Worm (Caenorhabditis elegans): ENCODE measurements around the gene K08D8.5.

DNA sequence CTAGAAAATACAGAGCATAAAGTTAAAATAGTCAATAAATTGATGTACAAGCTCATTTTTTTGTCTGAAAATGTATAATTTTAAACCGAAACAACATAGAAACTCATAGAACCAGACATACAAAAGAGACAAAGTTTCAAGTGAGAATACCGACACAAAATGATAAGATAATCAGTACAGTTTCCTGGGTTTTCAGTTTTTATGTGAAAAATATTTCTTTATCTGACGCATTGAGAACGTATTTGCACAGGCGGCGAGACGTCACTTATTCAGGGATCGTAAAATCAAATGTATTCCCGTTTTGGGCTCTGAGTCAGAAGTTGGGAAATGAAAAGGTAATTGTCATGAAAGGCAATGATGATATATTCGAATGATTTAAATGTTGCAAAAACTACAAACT lies 21.5 kb downstream of the K08D8.5 start, which contains the start of gene K08D8.6:
- no peak for TF ChIP-seq unc-39 (tag; optimal IDR thresholded peaks at IDR 0.05)
- no peak for TF ChIP-seq jun-1 (tag; optimal IDR thresholded peaks at IDR 0.05)
- no peak for TF ChIP-seq ceh-16 (tag; optimal IDR thresholded peaks at IDR 0.05)
- TF ChIP-seq pqm-1 (tag; optimal IDR thresholded peaks at IDR 0.05) = peak; percentile 93
- TF ChIP-seq nhr-28 (tag; optimal IDR thresholded peaks at IDR 0.05) = no peak
- no peak for TF ChIP-seq mml-1 (tag; optimal IDR thresholded peaks at IDR 0.05)
- no peak for TF ChIP-seq zag-1 (tag; optimal IDR thresholded peaks at IDR 0.05)
- TF ChIP-seq fos-1 (tag; optimal IDR thresholded peaks at IDR 0.05) = no peak
- no peak for TF ChIP-seq ceh-28 (tag; optimal IDR thresholded peaks at IDR 0.05)

Data from whole organism, L3 larva.